Worm (Caenorhabditis elegans) whole organism, L1 larva: ENCODE results near the gene ZK632.9.

ENCODE experiments used
- C04F5.9 ChIP-seq: sonication (generic microtip); optimal IDR thresholded peaks from 2 replicates; lab custom pipeline; 2016; ENCODE audit warnings: missing genetic modification characterization, missing compliant biosample characterization
- C34B4.2 ChIP-seq: sonication (generic microtip); optimal IDR thresholded peaks from 2 replicates; lab custom pipeline; 2017; ENCODE audit warnings: mild to moderate bottlenecking, missing genetic modification characterization, missing compliant biosample characterization
- F16B12.6 ChIP-seq: fragments of 150-350 bp; optimal IDR thresholded peaks from 2 replicates; lab custom pipeline; 2014; ENCODE audit warnings: missing biosample characterization, missing genetic modification characterization
- Y116A8C.19 ChIP-seq: sonication (generic microtip); optimal IDR thresholded peaks from 2 replicates; lab custom pipeline; 2016; ENCODE audit warnings: missing compliant biosample characterization, missing genetic modification characterization, borderline replicate concordance
- aha-1 ChIP-seq: fragments of 150-350 bp; optimal IDR thresholded peaks from 2 replicates; lab custom pipeline; 2014; ENCODE audit warnings: missing biosample characterization, missing genetic modification characterization
- alr-1 ChIP-seq: fragments of 200-800 bp; sonication (Bioruptor generic); optimal IDR thresholded peaks from 2 replicates; lab custom pipeline; 2018; ENCODE audit warnings: borderline replicate concordance, mild to moderate bottlenecking, missing genetic modification characterization, missing compliant biosample characterization
- aly-2 ChIP-seq: fragments of 150-350 bp; optimal IDR thresholded peaks from 2 replicates; lab custom pipeline; 2014; ENCODE audit warnings: missing biosample characterization, missing genetic modification characterization
- blmp-1 ChIP-seq: fragments of 150-350 bp; optimal IDR thresholded peaks from 2 replicates; lab custom pipeline; 2014; ENCODE audit warnings: missing biosample characterization, missing genetic modification characterization
- ceh-82 ChIP-seq, 3 experiments: fragments of 150-350 bp in 1 of 3; sonication (generic microtip) in 2 of 3; optimal IDR thresholded peaks; 2 replicates each; lab custom pipeline; 2014 to 2017; ENCODE audit warnings: missing biosample characterization in 3 of 3, missing genetic modification characterization in 3 of 3
- ceh-90 ChIP-seq: sonication (generic microtip); optimal IDR thresholded peaks from 2 replicates; lab custom pipeline; 2016; ENCODE audit warnings: missing genetic modification characterization, missing compliant biosample characterization
- ces-1 ChIP-seq: fragments of 150-350 bp; optimal IDR thresholded peaks from 2 replicates; lab custom pipeline; 2014; ENCODE audit warnings: missing biosample characterization, missing genetic modification reagents, missing genetic modification characterization
- dpl-1 ChIP-seq, 3 experiments: fragments of 150-350 bp in 2 of 3; sonication (generic microtip) in 1 of 3; optimal IDR thresholded peaks; 2 replicates each; lab custom pipeline; 2014 to 2017; ENCODE audit warnings: missing biosample characterization in 3 of 3, missing genetic modification characterization in 3 of 3, missing genetic modification reagents in 3 of 3
- dsc-1 ChIP-seq: sonication (generic microtip); optimal IDR thresholded peaks from 2 replicates; lab custom pipeline; 2016; ENCODE audit warnings: mild to moderate bottlenecking, missing genetic modification characterization, missing compliant biosample characterization
- efl-3 ChIP-seq: fragments of 200-800 bp; sonication (Bioruptor generic); optimal IDR thresholded peaks from 2 replicates; lab custom pipeline; 2018; ENCODE audit warnings: mild to moderate bottlenecking, missing genetic modification characterization, missing compliant biosample characterization
- egl-13 ChIP-seq: sonication (generic microtip); optimal IDR thresholded peaks from 2 replicates; lab custom pipeline; 2016; ENCODE audit warnings: missing genotype, missing genetic modification reagents, missing genetic modification characterization, missing compliant biosample characterization
- egl-27 ChIP-seq, 2 experiments: fragments of 150-350 bp in 1 of 2; sonication (generic microtip); optimal IDR thresholded peaks; 3 replicates each; lab custom pipeline; 2017 to 2018; ENCODE audit warnings: missing biosample characterization in 2 of 2, missing genetic modification characterization in 2 of 2, missing genetic modification reagents in 2 of 2
- elt-2 ChIP-seq: sonication (generic microtip); optimal IDR thresholded peaks from 2 replicates; lab custom pipeline; 2016; ENCODE audit warnings: missing genetic modification characterization, mild to moderate bottlenecking, inconsistent platforms, missing compliant biosample characterization, missing genetic modification reagents
- ets-5 ChIP-seq: fragments of 200-800 bp; sonication (Bioruptor generic); IDR thresholded peaks from 2 replicates; pipeline ENCODE4 v1.3.6; 2022; ENCODE audit warnings: missing genetic modification characterization, missing compliant biosample characterization
- fos-1 ChIP-seq: fragments of 150-350 bp; optimal IDR thresholded peaks from 2 replicates; lab custom pipeline; 2014; ENCODE audit warnings: missing biosample characterization, missing genetic modification characterization
- hlh-4 ChIP-seq: sonication (generic microtip); optimal IDR thresholded peaks from 2 replicates; lab custom pipeline; 2016; ENCODE audit warnings: mild to moderate bottlenecking, missing genetic modification characterization, missing compliant biosample characterization
- irx-1 ChIP-seq: sonication (generic microtip); optimal IDR thresholded peaks from 2 replicates; lab custom pipeline; 2016; ENCODE audit warnings: missing genetic modification characterization, missing compliant biosample characterization
- isw-1 ChIP-seq: fragments of 200-800 bp; sonication (Bioruptor generic); IDR thresholded peaks from 2 replicates; pipeline ENCODE4 v1.3.6; 2022; ENCODE audit warnings: missing genetic modification characterization, missing compliant biosample characterization
- jun-1 ChIP-seq: fragments of 150-350 bp; optimal IDR thresholded peaks from 2 replicates; lab custom pipeline; 2014; ENCODE audit warnings: missing biosample characterization, missing genetic modification reagents, missing genetic modification characterization
- lin-14 ChIP-seq: fragments of 200-800 bp; sonication (Bioruptor generic); optimal IDR thresholded peaks from 2 replicates; lab custom pipeline; 2018; ENCODE audit warnings: mild to moderate bottlenecking, missing genetic modification characterization, moderate library complexity, missing compliant biosample characterization
- lin-35 ChIP-seq, 2 experiments: fragments of 150-350 bp; optimal IDR thresholded peaks; 2 replicates each; lab custom pipeline; 2014; ENCODE audit warnings: missing biosample characterization in 2 of 2, missing genetic modification characterization in 2 of 2, missing genetic modification reagents in 2 of 2
- lsy-2 ChIP-seq, 2 experiments: fragments of 150-350 bp; optimal IDR thresholded peaks; 2 replicates each; lab custom pipeline; 2014; ENCODE audit warnings: missing biosample characterization in 2 of 2, missing genetic modification characterization in 2 of 2
- mab-9 ChIP-seq: fragments of 200-800 bp; sonication (Bioruptor generic); IDR thresholded peaks from 2 replicates; pipeline ENCODE4 v1.3.6; 2022; ENCODE audit warnings: missing genetic modification reagents, missing genetic modification characterization, missing compliant biosample characterization
- mep-1 ChIP-seq: fragments of 150-350 bp; optimal IDR thresholded peaks from 2 replicates; lab custom pipeline; 2014; ENCODE audit warnings: missing biosample characterization, missing genetic modification characterization
- nhr-11 ChIP-seq: fragments of 150-350 bp; optimal IDR thresholded peaks from 2 replicates; lab custom pipeline; 2014; ENCODE audit warnings: missing biosample characterization, missing genetic modification characterization
- nhr-237 ChIP-seq: fragments of 150-350 bp; optimal IDR thresholded peaks from 2 replicates; lab custom pipeline; 2014; ENCODE audit warnings: missing biosample characterization, missing genetic modification characterization
- nhr-28 ChIP-seq: fragments of 150-350 bp; optimal IDR thresholded peaks from 2 replicates; lab custom pipeline; 2014; ENCODE audit warnings: missing biosample characterization, missing genetic modification characterization
- nhr-47 ChIP-seq: sonication (generic microtip); optimal IDR thresholded peaks from 2 replicates; lab custom pipeline; 2016; ENCODE audit warnings: mild to moderate bottlenecking, missing genetic modification characterization, moderate library complexity, missing compliant biosample characterization
- nhr-71 ChIP-seq: sonication (generic microtip); optimal IDR thresholded peaks from 2 replicates; lab custom pipeline; 2016; ENCODE audit warnings: mild to moderate bottlenecking, missing genetic modification characterization, moderate library complexity, missing compliant biosample characterization
- nhr-76 ChIP-seq: sonication (generic microtip); optimal IDR thresholded peaks from 2 replicates; lab custom pipeline; 2017; ENCODE audit warnings: missing biosample characterization, missing genetic modification characterization
- nhr-77 ChIP-seq: fragments of 150-350 bp; optimal IDR thresholded peaks from 2 replicates; lab custom pipeline; 2014; ENCODE audit warnings: missing biosample characterization, missing genetic modification characterization
- nhr-90 ChIP-seq: sonication (generic microtip); optimal IDR thresholded peaks from 2 replicates; lab custom pipeline; 2016; ENCODE audit warnings: mild to moderate bottlenecking, missing genetic modification characterization, missing compliant biosample characterization; ENCODE audit not compliant: poor library complexity
- pqm-1 ChIP-seq: sonication (generic microtip); optimal IDR thresholded peaks from 3 replicates; lab custom pipeline; 2017; ENCODE audit warnings: missing biosample characterization, missing genetic modification characterization
- skn-1 ChIP-seq: fragments of 150-350 bp; optimal IDR thresholded peaks from 2 replicates; lab custom pipeline; 2014; ENCODE audit warnings: missing biosample characterization, missing genetic modification characterization
- snu-23 ChIP-seq: sonication (generic microtip); optimal IDR thresholded peaks from 2 replicates; lab custom pipeline; 2016; ENCODE audit warnings: missing genetic modification characterization, missing compliant biosample characterization
- sox-4 ChIP-seq: sonication (generic microtip); optimal IDR thresholded peaks from 2 replicates; lab custom pipeline; 2016; ENCODE audit warnings: missing genetic modification characterization, missing compliant biosample characterization
- sptf-1 ChIP-seq: fragments of 150-350 bp; optimal IDR thresholded peaks from 2 replicates; lab custom pipeline; 2014; ENCODE audit warnings: missing biosample characterization, missing genetic modification characterization
- sup-37 ChIP-seq: fragments of 200-800 bp; sonication (Bioruptor generic); optimal IDR thresholded peaks from 2 replicates; lab custom pipeline; 2018; ENCODE audit warnings: mild to moderate bottlenecking, missing genetic modification characterization, missing compliant biosample characterization
- swsn-7 ChIP-seq: sonication (generic microtip); optimal IDR thresholded peaks from 2 replicates; lab custom pipeline; 2016; ENCODE audit warnings: missing genetic modification characterization, missing compliant biosample characterization
- tbx-2 ChIP-seq: sonication (generic microtip); optimal IDR thresholded peaks from 2 replicates; lab custom pipeline; 2016; ENCODE audit warnings: missing genetic modification characterization, missing compliant biosample characterization
- tlp-1 ChIP-seq: fragments of 150-350 bp; optimal IDR thresholded peaks from 2 replicates; lab custom pipeline; 2014; ENCODE audit warnings: missing biosample characterization, missing genetic modification characterization
- unc-62 ChIP-seq: fragments of 150-350 bp; optimal IDR thresholded peaks from 2 replicates; lab custom pipeline; 2014; ENCODE audit warnings: missing biosample characterization, missing genetic modification reagents, missing genetic modification characterization
- unc-86 ChIP-seq: sonication (generic microtip); optimal IDR thresholded peaks from 2 replicates; lab custom pipeline; 2016; ENCODE audit warnings: missing genetic modification characterization, missing compliant biosample characterization
- vab-15 ChIP-seq: sonication (generic microtip); optimal IDR thresholded peaks from 2 replicates; lab custom pipeline; 2017; ENCODE audit warnings: missing genotype, mild to moderate bottlenecking, missing genetic modification characterization, missing compliant biosample characterization
- xbp-1 ChIP-seq: sonication (generic microtip); optimal IDR thresholded peaks from 2 replicates; lab custom pipeline; 2016; ENCODE audit warnings: missing genetic modification characterization, missing compliant biosample characterization
- zip-4 ChIP-seq: fragments of 200-800 bp; sonication (Bioruptor generic); optimal IDR thresholded peaks from 2 replicates; lab custom pipeline; 2018; ENCODE audit warnings: mild to moderate bottlenecking, missing genetic modification characterization, moderate library complexity, missing compliant biosample characterization

The ZK632.9 gene

DNA sequence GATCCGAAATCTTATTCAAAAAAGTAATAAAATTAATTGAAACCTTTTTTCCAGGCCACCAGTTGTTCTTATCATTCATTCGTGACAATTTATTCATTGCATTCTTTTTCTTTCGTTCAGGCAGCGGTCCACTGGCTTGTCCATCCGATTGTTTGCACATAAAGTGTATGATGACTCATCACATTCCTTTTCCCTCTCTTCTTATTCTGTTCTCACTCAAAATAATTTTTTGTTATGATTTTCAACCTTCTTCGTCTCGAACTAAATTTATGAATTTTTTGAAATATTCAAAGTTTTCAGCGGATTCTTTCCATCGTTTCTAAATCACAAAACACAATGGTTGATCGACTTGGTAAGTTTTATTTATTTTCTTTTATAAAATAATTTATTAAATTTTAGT is 5.3 kb upstream of the ZK632.9 start, which contains the start of gene ZK632.12:
TSS of gene ZK632.12 (plus strand) at position 301 of the 400 bp plus-strand sequence.
- no peak for TF ChIP-seq C04F5.9 (tag; lab: Kevin White, UChicago)
- TF ChIP-seq sptf-1 (tag; lab: Kevin White, UChicago), result no peak
- TF ChIP-seq, all 84 proteins: peak for 0

DNA sequence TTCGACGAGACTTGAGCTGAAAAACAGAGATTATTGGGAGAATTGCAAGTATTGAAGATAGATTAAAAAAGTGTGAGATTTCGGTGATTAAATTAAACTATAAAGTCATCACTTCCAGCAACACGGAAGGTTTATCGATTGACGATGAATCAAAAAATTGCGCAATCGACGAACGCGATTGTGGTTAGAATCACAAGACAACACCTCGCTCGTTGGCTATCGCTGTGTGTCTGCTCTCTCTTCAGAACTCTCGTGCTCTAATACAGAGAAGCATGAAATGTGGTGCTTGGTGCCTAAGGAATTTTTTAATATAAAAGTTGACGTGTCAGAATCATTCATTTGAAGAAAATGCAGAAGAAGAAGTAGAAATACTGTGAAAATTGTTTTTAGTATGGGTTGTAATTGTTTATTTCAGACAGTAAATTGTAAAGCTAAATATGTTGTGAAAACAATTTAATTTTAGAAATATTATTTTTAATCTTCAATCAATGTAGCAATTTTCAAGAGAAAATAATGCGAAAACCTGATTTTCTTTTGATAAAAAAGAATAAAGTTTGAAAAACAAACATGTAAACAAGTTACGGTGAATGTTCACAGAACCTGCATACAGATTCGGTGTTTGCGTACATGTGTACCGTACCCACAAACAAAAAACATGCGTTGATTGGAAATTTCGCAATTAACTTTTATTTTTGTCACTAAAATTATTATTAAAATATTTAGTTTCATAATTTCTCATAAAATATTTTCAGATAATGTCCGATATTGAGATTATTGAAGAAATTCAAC is 2.1 kb upstream of the ZK632.9 start, which contains the start of the genes ZK632.10 and ZK632.11:
TSS of gene ZK632.10 (minus strand) at position 560 of the 789 bp plus-strand sequence.
TSS of gene ZK632.11 (plus strand) at position 753 of the 789 bp plus-strand sequence.
- TF ChIP-seq blmp-1 (tag; lab: Kevin White, UChicago) (peak; percentile 70), isw-1 (peak; percentile 16; the same call in 1 of the 2 replicates), aha-1 (tag; lab: Kevin White, UChicago) (no peak), irx-1 (tag; lab: Kevin White, UChicago) (no peak), nhr-76 (no peak), egl-13 (tag; lab: Kevin White, UChicago) (no peak), nhr-71 (tag; lab: Kevin White, UChicago) (peak; percentile 47), nhr-237 (tag; lab: Kevin White, UChicago) (no peak), unc-86 (tag; lab: Kevin White, UChicago) (no peak), tbx-2 (peak; percentile 10), nhr-77 (tag; lab: Kevin White, UChicago) (peak; percentile 2), ceh-82 (tag; optimal IDR thresholded peaks at IDR 0.05; lab: Kevin White, UChicago) (peak in 1 of 3 experiments; percentile 51), nhr-90 (tag; lab: Kevin White, UChicago) (no peak), dpl-1 (GFP tag; optimal IDR thresholded peaks at IDR 0.05; lab: Kevin White, UChicago) (peak; percentile 26 to 76 (median 44)), lsy-2 (tag; optimal IDR thresholded peaks at IDR 0.05; lab: Kevin White, UChicago) (peak; percentile 97 to 99), lin-14 (GFP tag; lab: Kevin White, UChicago) (peak; percentile 46), efl-3 (GFP tag; lab: Kevin White, UChicago) (no peak), ces-1 (GFP tag; lab: Kevin White, UChicago) (no peak), F16B12.6 (tag; lab: Kevin White, UChicago) (peak; percentile 87), nhr-47 (tag; lab: Kevin White, UChicago) (peak; percentile 46), mab-9 (GFP tag; lab: Robert Waterston, UW) (no peak), dsc-1 (tag; lab: Kevin White, UChicago) (no peak), vab-15 (tag; lab: Kevin White, UChicago) (no peak), lin-35 (GFP tag; optimal IDR thresholded peaks at IDR 0.05; lab: Kevin White, UChicago) (peak; percentile 61 to 70), ceh-90 (tag; lab: Kevin White, UChicago) (no peak), pqm-1 (no peak), snu-23 (peak; percentile 46), fos-1 (no peak), alr-1 (tag; lab: Kevin White, UChicago) (no peak), jun-1 (tag; lab: Kevin White, UChicago) (no peak), ets-5 (GFP tag; lab: Robert Waterston, UW) (no peak), egl-27 (tag; optimal IDR thresholded peaks at IDR 0.05; lab: Kevin White, UChicago) (no peak), C34B4.2 (tag; lab: Kevin White, UChicago) (no peak), nhr-28 (tag; lab: Kevin White, UChicago) (no peak), hlh-4 (tag; lab: Kevin White, UChicago) (no peak), unc-62 (no peak), sox-4 (tag; lab: Kevin White, UChicago) (no peak), sup-37 (GFP tag; lab: Kevin White, UChicago) (no peak), tlp-1 (tag; lab: Kevin White, UChicago) (no peak), sptf-1 (tag; lab: Kevin White, UChicago) (no peak), xbp-1 (tag; lab: Kevin White, UChicago) (no peak), aly-2 (no peak), elt-2 (tag; lab: Kevin White, UChicago) (no peak), zip-4 (no peak), nhr-11 (no peak), skn-1 (tag; lab: Kevin White, UChicago) (peak; percentile 81), swsn-7 (tag; lab: Kevin White, UChicago) (peak; percentile 28), mep-1 (tag; lab: Kevin White, UChicago) (peak; percentile 81), Y116A8C.19 (tag; lab: Kevin White, UChicago) (no peak)
